Worm (Caenorhabditis elegans): Measurements from ENCODE around the gene C38C5.1.

DNA sequence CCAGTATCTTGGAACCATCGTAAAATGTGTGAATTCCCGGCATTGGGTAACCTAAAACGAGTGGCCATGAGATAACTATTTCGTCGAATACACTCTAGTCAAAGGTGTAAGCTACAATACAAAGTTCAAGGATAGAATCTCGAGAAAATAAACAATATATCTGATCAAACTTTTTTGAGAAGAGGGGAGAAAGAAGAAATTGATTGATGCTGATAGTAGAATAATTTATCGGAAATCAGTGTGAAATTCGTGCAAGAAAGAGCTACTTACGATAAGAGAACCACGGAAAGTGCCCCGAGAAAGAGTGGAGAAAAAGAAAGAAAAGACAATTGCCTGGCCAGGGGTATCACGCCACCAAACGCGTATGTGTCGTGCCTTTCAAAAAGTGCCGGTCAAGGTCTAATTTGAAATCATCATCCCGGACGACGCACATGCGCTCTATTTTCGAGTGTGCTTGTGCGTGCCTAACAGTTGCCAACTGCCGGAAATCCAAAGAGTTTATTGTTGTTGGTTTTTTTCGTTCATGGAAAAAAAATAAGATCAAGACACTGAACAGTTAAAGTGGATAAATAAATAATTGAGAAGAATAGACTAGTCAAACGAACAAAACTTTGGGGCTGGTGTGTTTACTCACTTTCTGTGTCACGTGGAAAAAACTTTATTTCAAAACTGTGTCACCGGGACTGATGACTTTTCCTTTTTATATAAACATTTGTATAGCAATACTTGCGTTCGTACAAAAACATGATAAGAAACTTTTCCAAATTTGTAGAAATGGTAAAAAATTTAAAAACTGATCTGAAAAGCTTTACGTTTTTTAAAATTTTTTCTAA is 34.9 kb upstream of the C38C5.1 start, which contains the start of gene mboa-3:
- TF ChIP-seq ztf-23 (GFP tag; IDR thresholded peaks at IDR 0.05) (no peak), cog-1 (tag; optimal IDR thresholded peaks at IDR 0.05) (no peak), med-1 (GFP tag; optimal IDR thresholded peaks at IDR 0.05; ENCODE audit: insufficient read depth) (no peak), T22C8.4 (GFP tag; IDR thresholded peaks at IDR 0.05) (no peak)
